Worm (Caenorhabditis elegans) whole organism, young adult: ENCODE data around the gene hum-8.

Experiments used
- C06A6.2 ChIP-seq: fragments of 200-800 bp; sonication (Bioruptor generic); conservative IDR thresholded peaks from 2 replicates; pipeline ENCODE4 v1.3.6; 2022; ENCODE audit warnings: missing genetic modification characterization, missing compliant biosample characterization
- C17E4.6 ChIP-seq: fragments of 200-800 bp; sonication (Bioruptor generic); IDR thresholded peaks from 2 replicates; pipeline ENCODE4 v1.3.6; 2022; ENCODE audit warnings: missing genetic modification reagents, missing genetic modification characterization, missing compliant biosample characterization
- F37B4.10 ChIP-seq: fragments of 200-800 bp; sonication (Bioruptor generic); IDR thresholded peaks from 2 replicates; pipeline ENCODE4 v1.3.6; 2022; ENCODE audit warnings: missing genetic modification characterization, missing compliant biosample characterization
- F49E8.2 ChIP-seq: sonication (generic microtip); optimal IDR thresholded peaks from 3 replicates; lab custom pipeline; 2017; ENCODE audit warnings: missing genetic modification characterization, mild to moderate bottlenecking, missing compliant biosample characterization, antibody characterized with exemption, moderate library complexity; ENCODE audit not compliant: insufficient read depth
- F52B5.7 ChIP-seq: sonication (generic microtip); optimal IDR thresholded peaks from 2 replicates; lab custom pipeline; 2016; ENCODE audit warnings: mild to moderate bottlenecking, missing genetic modification characterization, missing compliant biosample characterization
- F55B11.4 ChIP-seq: sonication (generic microtip); optimal IDR thresholded peaks from 2 replicates; lab custom pipeline; 2016; ENCODE audit warnings: missing compliant biosample characterization, missing genetic modification characterization, borderline replicate concordance; ENCODE audit not compliant: insufficient read depth
- F57C9.4 ChIP-seq: sonication (generic microtip); optimal IDR thresholded peaks from 2 replicates; lab custom pipeline; 2017; ENCODE audit warnings: mild to moderate bottlenecking, missing genetic modification characterization, missing compliant biosample characterization
- K12H6.12 ChIP-seq: fragments of 200-800 bp; sonication (Bioruptor generic); optimal IDR thresholded peaks from 2 replicates; lab custom pipeline; 2018; ENCODE audit warnings: mild to moderate bottlenecking, missing genetic modification characterization, missing compliant biosample characterization
- T07F8.4 ChIP-seq: sonication (generic microtip); optimal IDR thresholded peaks from 2 replicates; lab custom pipeline; 2016; ENCODE audit warnings: mild to moderate bottlenecking, missing genetic modification characterization, moderate library complexity, missing compliant biosample characterization
- Y56A3A.18 ChIP-seq: fragments of 200-800 bp; sonication (Bioruptor generic); IDR thresholded peaks from 2 replicates; pipeline ENCODE4 v1.3.6; 2022; ENCODE audit warnings: missing genetic modification reagents, missing genetic modification characterization, missing compliant biosample characterization
- ZK185.1 ChIP-seq: sonication (generic microtip); optimal IDR thresholded peaks from 2 replicates; lab custom pipeline; 2016; ENCODE audit warnings: mild to moderate bottlenecking, missing genetic modification characterization, missing compliant biosample characterization; ENCODE audit not compliant: poor library complexity, severe bottlenecking
- akir-1 ChIP-seq: fragments of 200-800 bp; sonication (Bioruptor generic); optimal IDR thresholded peaks from 2 replicates; lab custom pipeline; 2018; ENCODE audit warnings: mild to moderate bottlenecking, missing genetic modification characterization, moderate library complexity, missing compliant biosample characterization
- aptf-3 ChIP-seq: fragments of 200-800 bp; sonication (Bioruptor generic); IDR thresholded peaks from 2 replicates; pipeline ENCODE4 v1.3.6; 2022; ENCODE audit warnings: missing genetic modification characterization, missing compliant biosample characterization
- atf-7 ChIP-seq: sonication (generic microtip); optimal IDR thresholded peaks from 2 replicates; lab custom pipeline; 2017; ENCODE audit warnings: mild to moderate bottlenecking, missing genetic modification characterization, missing compliant biosample characterization
- attf-5 ChIP-seq: fragments of 200-800 bp; sonication (Bioruptor generic); optimal IDR thresholded peaks from 2 replicates; lab custom pipeline; 2018; ENCODE audit warnings: mild to moderate bottlenecking, missing genetic modification characterization, missing compliant biosample characterization
- ccch-3 ChIP-seq: fragments of 200-800 bp; sonication (Bioruptor generic); optimal IDR thresholded peaks from 2 replicates; lab custom pipeline; 2018; ENCODE audit warnings: mild to moderate bottlenecking, missing genetic modification characterization, missing compliant biosample characterization
- ceh-79 ChIP-seq: sonication (generic microtip); optimal IDR thresholded peaks from 2 replicates; lab custom pipeline; 2017; ENCODE audit warnings: mild to moderate bottlenecking, missing genetic modification characterization, missing compliant biosample characterization
- dox-1 ChIP-seq: fragments of 200-800 bp; sonication (Bioruptor generic); IDR thresholded peaks from 2 replicates; pipeline ENCODE4 v1.3.6; 2022; ENCODE audit warnings: missing genetic modification reagents, missing genetic modification characterization, missing compliant biosample characterization
- dpl-1 ChIP-seq: fragments of 150-350 bp; optimal IDR thresholded peaks from 2 replicates; lab custom pipeline; 2014; ENCODE audit warnings: missing biosample characterization, missing genetic modification reagents, missing genetic modification characterization
- efl-1 ChIP-seq: fragments of 150-350 bp; optimal IDR thresholded peaks from 2 replicates; lab custom pipeline; 2014; ENCODE audit warnings: missing biosample characterization, missing genetic modification reagents, missing genetic modification characterization
- egl-18 ChIP-seq: fragments of 200-800 bp; sonication (Bioruptor generic); IDR thresholded peaks from 2 replicates; pipeline ENCODE4 v1.3.6; 2022; ENCODE audit warnings: missing genetic modification reagents, missing genetic modification characterization, missing compliant biosample characterization
- egrh-3 ChIP-seq: fragments of 200-800 bp; sonication (Bioruptor generic); IDR thresholded peaks from 2 replicates; pipeline ENCODE4 v1.3.6; 2022; ENCODE audit warnings: missing genetic modification reagents, missing genetic modification characterization, missing compliant biosample characterization
- ekl-4 ChIP-seq: fragments of 200-800 bp; sonication (Bioruptor generic); IDR thresholded peaks from 2 replicates; pipeline ENCODE4 v1.3.6; 2022; ENCODE audit warnings: missing genetic modification reagents, missing genetic modification characterization, missing compliant biosample characterization
- fkh-3 ChIP-seq: sonication (generic microtip); optimal IDR thresholded peaks from 2 replicates; lab custom pipeline; 2016; ENCODE audit warnings: mild to moderate bottlenecking, missing genetic modification characterization, missing compliant biosample characterization
- gei-17 ChIP-seq: fragments of 200-800 bp; sonication (Bioruptor generic); optimal IDR thresholded peaks from 2 replicates; lab custom pipeline; 2018; ENCODE audit warnings: mild to moderate bottlenecking, missing genetic modification characterization, missing compliant biosample characterization
- him-1 ChIP-seq: sonication (generic microtip); optimal IDR thresholded peaks from 2 replicates; lab custom pipeline; 2016; ENCODE audit warnings: missing genotype, missing genetic modification reagents, missing genetic modification characterization, missing compliant biosample characterization
- hlh-12 ChIP-seq: sonication (generic microtip); optimal IDR thresholded peaks from 2 replicates; lab custom pipeline; 2016; ENCODE audit warnings: missing genetic modification characterization, missing compliant biosample characterization
- let-607 ChIP-seq, 2 experiments: fragments of 200-800 bp in 1 of 2; sonication (Bioruptor generic) in 1 of 2; sonication (generic microtip) in 1 of 2; optimal IDR thresholded peaks; 2 replicates each; lab custom pipeline; 2016 to 2018; ENCODE audit warnings: mild to moderate bottlenecking in 2 of 2, missing compliant biosample characterization in 2 of 2, missing genetic modification characterization in 2 of 2, moderate library complexity in 2 of 2, missing genotype in 1 of 2
- lin-54 ChIP-seq: fragments of 200-800 bp; sonication (Bioruptor generic); optimal IDR thresholded peaks from 2 replicates; lab custom pipeline; 2018; ENCODE audit warnings: mild to moderate bottlenecking, missing genetic modification characterization, missing compliant biosample characterization
- lir-1 ChIP-seq: fragments of 200-800 bp; sonication (Bioruptor generic); conservative IDR thresholded peaks from 2 replicates; pipeline ENCODE4 v1.3.6; 2022; ENCODE audit warnings: missing genetic modification reagents, missing genetic modification characterization, missing compliant biosample characterization
- madf-8 ChIP-seq: fragments of 200-800 bp; sonication (Bioruptor generic); conservative IDR thresholded peaks from 2 replicates; pipeline ENCODE4 v1.3.6; 2022; ENCODE audit warnings: missing genetic modification reagents, missing genetic modification characterization, missing compliant biosample characterization
- mcd-1 ChIP-seq: fragments of 200-800 bp; sonication (Bioruptor generic); IDR thresholded peaks from 2 replicates; pipeline ENCODE4 v1.3.6; 2022; ENCODE audit warnings: missing genetic modification reagents, missing genetic modification characterization, missing compliant biosample characterization
- mxl-1 ChIP-seq: sonication (generic microtip); optimal IDR thresholded peaks from 2 replicates; lab custom pipeline; 2016; ENCODE audit warnings: missing genetic modification characterization, missing compliant biosample characterization
- nfya-1 ChIP-seq: sonication (generic microtip); optimal IDR thresholded peaks from 2 replicates; lab custom pipeline; 2017; ENCODE audit warnings: antibody characterized with exemption, missing compliant biosample characterization, missing genetic modification characterization, borderline replicate concordance; ENCODE audit not compliant: insufficient read depth
- nfya-2 ChIP-seq: fragments of 200-800 bp; sonication (Bioruptor generic); IDR thresholded peaks from 2 replicates; pipeline ENCODE4 v1.3.6; 2022; ENCODE audit warnings: missing genetic modification reagents, missing genetic modification characterization, missing compliant biosample characterization
- nhr-90 ChIP-seq: sonication (generic microtip); optimal IDR thresholded peaks from 2 replicates; lab custom pipeline; 2016; ENCODE audit warnings: missing genotype, mild to moderate bottlenecking, missing genetic modification characterization, missing compliant biosample characterization
- pha-4 ChIP-seq: fragments of 150-350 bp; sonication (generic microtip); optimal IDR thresholded peaks from 2 replicates; lab custom pipeline; 2014; ENCODE audit warnings: missing biosample characterization, missing genetic modification reagents, missing genetic modification characterization
- rcor-1 ChIP-seq: fragments of 200-800 bp; sonication (Bioruptor generic); IDR thresholded peaks from 2 replicates; pipeline ENCODE4 v1.3.6; 2022; ENCODE audit warnings: missing genetic modification reagents, missing genetic modification characterization, missing compliant biosample characterization
- repo-1 ChIP-seq: sonication (generic microtip); optimal IDR thresholded peaks from 2 replicates; lab custom pipeline; 2017; ENCODE audit warnings: mild to moderate bottlenecking, missing genetic modification characterization, missing compliant biosample characterization
- sdz-38 ChIP-seq: sonication (generic microtip); optimal IDR thresholded peaks from 2 replicates; lab custom pipeline; 2016; ENCODE audit warnings: missing genotype, missing genetic modification characterization, missing compliant biosample characterization
- sea-2 ChIP-seq: fragments of 200-800 bp; sonication (Bioruptor generic); IDR thresholded peaks from 2 replicates; pipeline ENCODE4 v1.3.6; 2022; ENCODE audit warnings: missing genetic modification characterization, missing compliant biosample characterization
- snpc-1.1 ChIP-seq: sonication (generic microtip); optimal IDR thresholded peaks from 2 replicates; lab custom pipeline; 2017; ENCODE audit warnings: missing genetic modification characterization, mild to moderate bottlenecking, missing compliant biosample characterization, antibody characterized with exemption, moderate library complexity, missing genotype, missing genetic modification reagents; ENCODE audit not compliant: insufficient read depth
- snpc-1.3 ChIP-seq: sonication (generic microtip); optimal IDR thresholded peaks from 2 replicates; lab custom pipeline; 2017; ENCODE audit warnings: missing genetic modification characterization, mild to moderate bottlenecking, missing compliant biosample characterization, antibody characterized with exemption, moderate library complexity, missing genotype, missing genetic modification reagents; ENCODE audit not compliant: insufficient read depth
- snpc-4 ChIP-seq, 5 experiments: fragments of 150-350 bp in 1 of 5; sonication (generic microtip) in 4 of 5; optimal IDR thresholded peaks; 2 replicates each; lab custom pipeline; 2014 to 2018; ENCODE audit warnings: missing genetic modification characterization in 5 of 5, missing biosample characterization in 3 of 5, antibody characterized with exemption in 2 of 5, mild to moderate bottlenecking in 2 of 5, missing compliant biosample characterization in 2 of 5, missing genotype in 2 of 5, moderate library complexity in 2 of 5, missing genetic modification reagents in 1 of 5
- tbp1 ChIP-seq: fragments of 200-800 bp; sonication (Bioruptor generic); optimal IDR thresholded peaks from 2 replicates; lab custom pipeline; 2018; ENCODE audit warnings: mild to moderate bottlenecking, missing genetic modification characterization, missing compliant biosample characterization
- tbx-9 ChIP-seq: sonication (generic microtip); optimal IDR thresholded peaks from 2 replicates; lab custom pipeline; 2016; ENCODE audit warnings: borderline replicate concordance, missing genetic modification characterization, inconsistent platforms, missing compliant biosample characterization
- zfh-2 ChIP-seq: fragments of 200-800 bp; sonication (Bioruptor generic); conservative IDR thresholded peaks from 2 replicates; pipeline ENCODE4 v1.3.6; 2022; ENCODE audit warnings: missing genetic modification reagents, missing genetic modification characterization, missing compliant biosample characterization
- zim-3 ChIP-seq: sonication (generic microtip); optimal IDR thresholded peaks from 2 replicates; lab custom pipeline; 2017; ENCODE audit warnings: mild to moderate bottlenecking, missing genetic modification characterization, moderate library complexity, missing compliant biosample characterization

The hum-8 gene

ce11 chrIV:443622-444021 is 3.3 kb upstream of the hum-8 start, which contains the start of gene mrpl-55:
mrpl-55 (plus strand) TSS chrIV:443985.
- peak; percentile 50 for TF ChIP-seq tbp1 (GFP tag; lab: Kevin White, UChicago)
- TF ChIP-seq atf-7 (tag; lab: Kevin White, UChicago): no peak
- TF ChIP-seq nhr-90 (tag; lab: Kevin White, UChicago): no peak
- no peak for TF ChIP-seq ceh-79 (tag; lab: Kevin White, UChicago)
- TF ChIP-seq snpc-1.1 (tag; lab: Kevin White, UChicago): no peak
- TF ChIP-seq madf-8 (GFP tag; lab: Robert Waterston, UW): no peak
- TF ChIP-seq F52B5.7 (tag; lab: Kevin White, UChicago): no peak
- TF ChIP-seq efl-1: peak; percentile 69
- no peak for TF ChIP-seq pha-4
- TF ChIP-seq K12H6.12 (tag; lab: Kevin White, UChicago): peak; percentile 29
- no peak for TF ChIP-seq nfya-2 (GFP tag; lab: Robert Waterston, UW)
- no peak for TF ChIP-seq T07F8.4 (tag; lab: Kevin White, UChicago)
- TF ChIP-seq fkh-3 (tag; lab: Kevin White, UChicago): no peak
- TF ChIP-seq lin-54: peak; percentile 87
- TF ChIP-seq tbx-9 (tag; lab: Kevin White, UChicago): no peak
- TF ChIP-seq ZK185.1 (tag; lab: Kevin White, UChicago): peak; percentile 55
- no peak for TF ChIP-seq Y56A3A.18 (GFP tag; lab: Robert Waterston, UW)
- TF ChIP-seq C17E4.6 (GFP tag; lab: Robert Waterston, UW): no peak
- TF ChIP-seq F37B4.10 (GFP tag; lab: Robert Waterston, UW): no peak
- no peak for TF ChIP-seq aptf-3 (GFP tag; lab: Robert Waterston, UW)
- no peak for TF ChIP-seq F57C9.4
- no peak for TF ChIP-seq F55B11.4 (tag; lab: Kevin White, UChicago)
- TF ChIP-seq rcor-1 (GFP tag; lab: Robert Waterston, UW): no peak
- TF ChIP-seq sdz-38 (tag; lab: Kevin White, UChicago): no peak
- TF ChIP-seq akir-1 (GFP tag; lab: Kevin White, UChicago): no peak
- TF ChIP-seq sea-2: no peak
- TF ChIP-seq let-607 (tag; optimal IDR thresholded peaks at IDR 0.05; lab: Kevin White, UChicago): peak in 1 of 2 experiments; percentile 72
- no peak for TF ChIP-seq gei-17 (GFP tag; lab: Kevin White, UChicago)
- TF ChIP-seq repo-1 (tag; lab: Kevin White, UChicago): no peak
- TF ChIP-seq snpc-1.3 (tag; lab: Kevin White, UChicago): peak; percentile 33
- no peak for TF ChIP-seq hlh-12 (tag; lab: Kevin White, UChicago)
- peak; percentile 98 for TF ChIP-seq mcd-1 (GFP tag; lab: Robert Waterston, UW)
- TF ChIP-seq ccch-3: no peak
- TF ChIP-seq nfya-1 (tag; lab: Kevin White, UChicago): no peak
- TF ChIP-seq dox-1: peak; percentile 63; the same call in 1 of the 2 replicates
- TF ChIP-seq attf-5 (GFP tag; lab: Kevin White, UChicago): peak; percentile 79
- TF ChIP-seq ekl-4 (GFP tag; lab: Robert Waterston, UW): no peak
- 0 out of 2 replicates have a peak, but pooled peaks have one; percentile 9 for TF ChIP-seq C06A6.2 (GFP tag; lab: Robert Waterston, UW)
- TF ChIP-seq mxl-1 (tag; lab: Kevin White, UChicago): no peak
- TF ChIP-seq dpl-1 (GFP tag; lab: Kevin White, UChicago): peak; percentile 84
- no peak for TF ChIP-seq egl-18 (GFP tag; lab: Robert Waterston, UW)
- no peak; the same call in 1 of the 2 replicates for TF ChIP-seq lir-1 (GFP tag; lab: Robert Waterston, UW)
- no peak for TF ChIP-seq egrh-3 (GFP tag; lab: Robert Waterston, UW)
- TF ChIP-seq zfh-2: no peak
- peak; percentile 41 for TF ChIP-seq him-1 (tag; lab: Kevin White, UChicago)
- no peak for TF ChIP-seq F49E8.2 (tag; lab: Kevin White, UChicago)
- TF ChIP-seq snpc-4 (GFP tag; optimal IDR thresholded peaks at IDR 0.05; lab: Kevin White, UChicago): peak; percentile 13
- TF ChIP-seq snpc-4 (tag; optimal IDR thresholded peaks at IDR 0.05; lab: Kevin White, UChicago): peak; percentile 24 to 65 (median 56)
- TF ChIP-seq zim-3 (tag; lab: Kevin White, UChicago): no peak
